Worm (Caenorhabditis elegans) whole organism, L4 larva: Measurements from ENCODE around the gene egl-10.

Experiments used
- F44E2.7 ChIP-seq: fragments of 200-800 bp; sonication (Bioruptor generic); IDR thresholded peaks from 2 replicates; pipeline ENCODE4 v2.1.2; 2022; ENCODE audit warnings: missing genetic modification characterization, missing compliant biosample characterization
- F49E8.2 ChIP-seq: sonication (generic microtip); optimal IDR thresholded peaks from 2 replicates; lab custom pipeline; 2016; ENCODE audit warnings: missing compliant biosample characterization, mild to moderate bottlenecking, missing genetic modification characterization, borderline replicate concordance
- R02D3.7 ChIP-seq: fragments of 150-350 bp; sonication (generic microtip); optimal IDR thresholded peaks from 3 replicates; lab custom pipeline; 2014; ENCODE audit warnings: missing biosample characterization, missing genetic modification characterization
- T20F7.1 ChIP-seq: fragments of 200-800 bp; sonication (Bioruptor generic); optimal IDR thresholded peaks from 2 replicates; lab custom pipeline; 2018; ENCODE audit warnings: mild to moderate bottlenecking, missing genetic modification characterization, missing compliant biosample characterization
- Y48G9A.11 ChIP-seq: fragments of 200-800 bp; sonication (Bioruptor generic); IDR thresholded peaks from 2 replicates; pipeline ENCODE4 v1.3.6; 2022; ENCODE audit warnings: missing genetic modification reagents, missing genetic modification characterization, missing compliant biosample characterization
- Y5F2A.4 ChIP-seq: fragments of 200-800 bp; sonication (Bioruptor generic); optimal IDR thresholded peaks from 2 replicates; lab custom pipeline; 2018; ENCODE audit warnings: mild to moderate bottlenecking, missing genetic modification characterization, missing compliant biosample characterization
- Y75B8A.6 ChIP-seq: fragments of 200-800 bp; sonication (Bioruptor generic); IDR thresholded peaks from 2 replicates; pipeline ENCODE4 v1.3.6; 2022; ENCODE audit warnings: missing genetic modification reagents, missing genetic modification characterization, missing compliant biosample characterization
- ZK337.2 ChIP-seq: fragments of 200-800 bp; sonication (Bioruptor generic); IDR thresholded peaks from 2 replicates; pipeline ENCODE4 v1.3.6; 2022; ENCODE audit warnings: missing genetic modification reagents, missing genetic modification characterization, missing compliant biosample characterization
- attf-4 ChIP-seq: sonication (generic microtip); optimal IDR thresholded peaks from 3 replicates; lab custom pipeline; 2017; ENCODE audit warnings: missing biosample characterization, missing genetic modification characterization
- ceh-44 ChIP-seq: fragments of 200-800 bp; sonication (Bioruptor generic); IDR thresholded peaks from 2 replicates; pipeline ENCODE4 v1.3.6; 2022; ENCODE audit warnings: missing genetic modification reagents, missing genetic modification characterization, missing compliant biosample characterization
- cey-2 ChIP-seq: sonication (generic microtip); optimal IDR thresholded peaks from 3 replicates; lab custom pipeline; 2017; ENCODE audit warnings: missing genetic modification characterization, mild to moderate bottlenecking, missing compliant biosample characterization, antibody characterized with exemption, borderline replicate concordance; ENCODE audit not compliant: insufficient read depth
- daf-16 ChIP-seq, 3 experiments: sonication (generic microtip); optimal IDR thresholded peaks; 2 replicates each; lab custom pipeline; 2016 to 2017; ENCODE audit warnings: missing genetic modification characterization in 3 of 3, missing genetic modification reagents in 3 of 3, mild to moderate bottlenecking in 2 of 3, missing compliant biosample characterization in 2 of 3, missing biosample characterization in 1 of 3, moderate library complexity in 1 of 3
- dpl-1 ChIP-seq: fragments of 150-350 bp; optimal IDR thresholded peaks from 2 replicates; lab custom pipeline; 2014; ENCODE audit warnings: missing biosample characterization, missing genetic modification reagents, missing genetic modification characterization
- fkh-10 ChIP-seq: fragments of 150-350 bp; optimal IDR thresholded peaks from 2 replicates; lab custom pipeline; 2014; ENCODE audit warnings: missing biosample characterization, missing genetic modification reagents, missing genetic modification characterization
- fos-1 ChIP-seq: fragments of 150-350 bp; optimal IDR thresholded peaks from 2 replicates; lab custom pipeline; 2014; ENCODE audit warnings: missing biosample characterization, missing genetic modification characterization
- gei-8 ChIP-seq: fragments of 200-800 bp; sonication (Bioruptor generic); optimal IDR thresholded peaks from 2 replicates; lab custom pipeline; 2018; ENCODE audit warnings: mild to moderate bottlenecking, missing genetic modification characterization, missing compliant biosample characterization
- hlh-11 ChIP-seq: fragments of 200-800 bp; sonication (Bioruptor generic); optimal IDR thresholded peaks from 2 replicates; lab custom pipeline; 2018; ENCODE audit warnings: mild to moderate bottlenecking, missing genetic modification characterization, missing compliant biosample characterization
- hmg-1.1 ChIP-seq: fragments of 200-800 bp; sonication (Bioruptor generic); IDR thresholded peaks from 2 replicates; pipeline ENCODE4 v1.3.6; 2022; ENCODE audit warnings: missing genetic modification reagents, missing genetic modification characterization, missing compliant biosample characterization
- lin-29 ChIP-seq: fragments of 200-800 bp; sonication (Bioruptor generic); IDR thresholded peaks from 2 replicates; pipeline ENCODE4 v1.3.6; 2022; ENCODE audit warnings: missing genetic modification reagents, missing genetic modification characterization, missing compliant biosample characterization
- lin-39 ChIP-seq: fragments of 150-350 bp; optimal IDR thresholded peaks from 2 replicates; lab custom pipeline; 2014; ENCODE audit warnings: missing biosample characterization, missing genetic modification reagents, missing genetic modification characterization
- lir-3 ChIP-seq: sonication (generic microtip); optimal IDR thresholded peaks from 2 replicates; lab custom pipeline; 2016; ENCODE audit warnings: mild to moderate bottlenecking, missing genetic modification characterization, missing compliant biosample characterization
- lsy-2 ChIP-seq, 2 experiments: fragments of 150-350 bp in 1 of 2; sonication (generic microtip) in 1 of 2; optimal IDR thresholded peaks; 2 replicates each; lab custom pipeline; 2014 to 2017; ENCODE audit warnings: missing biosample characterization in 2 of 2, missing genetic modification characterization in 2 of 2
- madf-9 ChIP-seq: fragments of 200-800 bp; sonication (Bioruptor generic); conservative IDR thresholded peaks from 2 replicates; pipeline ENCODE4 v1.3.6; 2022; ENCODE audit warnings: missing genetic modification reagents, missing genetic modification characterization, missing compliant biosample characterization
- mdt-29 ChIP-seq: fragments of 200-800 bp; sonication (Bioruptor generic); IDR thresholded peaks from 2 replicates; pipeline ENCODE4 v1.3.6; 2022; ENCODE audit warnings: missing genetic modification reagents, missing genetic modification characterization, missing compliant biosample characterization
- mxl-3 ChIP-seq: fragments of 200-800 bp; sonication (Bioruptor generic); optimal IDR thresholded peaks from 2 replicates; lab custom pipeline; 2018; ENCODE audit warnings: mild to moderate bottlenecking, missing genetic modification characterization, missing compliant biosample characterization
- nhr-237 ChIP-seq: sonication (generic microtip); optimal IDR thresholded peaks from 2 replicates; lab custom pipeline; 2017; ENCODE audit warnings: missing biosample characterization, missing genetic modification characterization
- nhr-6 ChIP-seq: fragments of 150-350 bp; optimal IDR thresholded peaks from 2 replicates; lab custom pipeline; 2014; ENCODE audit warnings: missing biosample characterization, missing genetic modification characterization
- nhr-77 ChIP-seq: fragments of 150-350 bp; optimal IDR thresholded peaks from 2 replicates; lab custom pipeline; 2014; ENCODE audit warnings: missing biosample characterization, missing genetic modification characterization
- pqm-1 ChIP-seq: sonication (generic microtip); optimal IDR thresholded peaks from 2 replicates; lab custom pipeline; 2017; ENCODE audit warnings: missing biosample characterization, missing genetic modification characterization
- unc-62 ChIP-seq, 3 experiments: fragments of 150-350 bp in 1 of 3; sonication (generic microtip); optimal IDR thresholded peaks in 2 of 3; peaks in 1 of 3; 1 replicate in 1 of 3; 2 replicates in 2 of 3; lab custom pipeline; 2014 to 2017; ENCODE audit warnings: missing biosample characterization in 3 of 3, missing genetic modification characterization in 3 of 3, missing genetic modification reagents in 3 of 3, missing genotype in 1 of 3
- vab-7 ChIP-seq: fragments of 200-800 bp; sonication (Bioruptor generic); IDR thresholded peaks from 2 replicates; pipeline ENCODE4 v1.3.6; 2022; ENCODE audit warnings: missing genetic modification reagents, missing genetic modification characterization, missing compliant biosample characterization
- ztf-11 ChIP-seq: fragments of 150-350 bp; optimal IDR thresholded peaks from 2 replicates; lab custom pipeline; 2014; ENCODE audit warnings: missing biosample characterization, missing genetic modification characterization
- ztf-7 ChIP-seq: fragments of 150-350 bp; optimal IDR thresholded peaks from 2 replicates; lab custom pipeline; 2014; ENCODE audit warnings: missing biosample characterization, missing genetic modification characterization

egl-10 gene

DNA sequence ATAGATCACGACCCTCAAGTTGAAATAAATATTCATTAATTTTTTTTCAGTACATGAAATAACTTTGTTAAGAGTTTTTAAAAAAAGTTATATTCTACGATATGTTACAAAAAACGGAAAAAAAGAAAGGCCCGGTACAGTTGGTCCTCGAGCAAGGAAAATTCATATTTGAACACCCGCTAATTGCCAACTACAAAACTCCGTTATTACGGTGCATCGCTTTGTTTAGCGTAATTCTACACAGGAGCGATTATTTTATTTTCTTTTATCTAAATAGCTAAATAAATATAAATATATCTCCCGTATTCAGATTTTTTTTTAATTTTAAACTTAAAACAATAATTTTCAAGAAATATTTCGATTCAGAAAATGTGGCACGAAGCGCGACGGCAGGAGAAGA lies 12.4 kb downstream of the egl-10 start, which contains the start of gene F28C1.1:
Gene F28C1.1, plus strand, starts transcription at position 365 of the 400 bp plus-strand sequence.
- TF ChIP-seq T20F7.1 (GFP tag; lab: Kevin White, UChicago) (peak; percentile 93), ztf-11 (no peak), R02D3.7 (tag; lab: Kevin White, UChicago) (peak; percentile 16), vab-7 (GFP tag; lab: Robert Waterston, UW) (no peak), unc-62 (GFP tag; optimal IDR thresholded peaks at IDR 0.05 in 1 of 2; lab: Kevin White, UChicago) (no peak), unc-62 (tag; optimal IDR thresholded peaks at IDR 0.05; lab: Kevin White, UChicago) (no peak), ZK337.2 (GFP tag; lab: Robert Waterston, UW) (no peak), mxl-3 (GFP tag; lab: Kevin White, UChicago) (no peak), gei-8 (GFP tag; lab: Kevin White, UChicago) (no peak), nhr-237 (no peak), nhr-6 (tag; lab: Kevin White, UChicago) (peak; percentile 55), Y48G9A.11 (GFP tag; lab: Robert Waterston, UW) (peak; percentile 92), Y75B8A.6 (GFP tag; lab: Robert Waterston, UW) (no peak), madf-9 (no peak), mdt-29 (GFP tag; lab: Robert Waterston, UW) (no peak), dpl-1 (GFP tag; lab: Kevin White, UChicago) (peak; percentile 84), Y5F2A.4 (no peak), lin-29 (GFP tag; lab: Robert Waterston, UW) (no peak), cey-2 (tag; lab: Kevin White, UChicago) (no peak), hlh-11 (tag; lab: Kevin White, UChicago) (no peak), fos-1 (no peak), lin-39 (no peak)

DNA sequence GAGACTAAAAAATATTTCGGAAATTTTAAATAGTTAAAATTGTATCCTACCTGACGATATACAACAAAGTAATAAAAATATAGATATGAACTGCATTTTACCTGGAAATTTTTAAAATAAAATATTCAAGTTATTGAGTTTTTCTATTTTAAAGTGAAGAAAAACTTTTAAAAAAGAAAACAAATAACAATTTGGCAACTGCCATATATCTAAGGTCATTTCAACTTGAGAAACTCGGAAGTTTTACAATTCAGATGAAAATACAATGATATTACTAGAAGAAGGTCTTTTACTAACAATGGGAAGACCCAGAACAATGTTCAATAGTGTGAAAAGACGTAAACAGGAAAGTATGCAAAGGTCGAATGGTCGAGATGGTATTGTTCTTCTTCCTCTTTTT lies 12.9 kb downstream of the egl-10 start, which contains the start of gene C54D10.10:
Gene C54D10.10, minus strand, starts transcription at position 101 of the 400 bp plus-strand sequence.
- TF ChIP-seq nhr-77 (tag; lab: Kevin White, UChicago) (no peak), F49E8.2 (tag; lab: Kevin White, UChicago) (no peak), lir-3 (tag; lab: Kevin White, UChicago) (no peak)

DNA sequence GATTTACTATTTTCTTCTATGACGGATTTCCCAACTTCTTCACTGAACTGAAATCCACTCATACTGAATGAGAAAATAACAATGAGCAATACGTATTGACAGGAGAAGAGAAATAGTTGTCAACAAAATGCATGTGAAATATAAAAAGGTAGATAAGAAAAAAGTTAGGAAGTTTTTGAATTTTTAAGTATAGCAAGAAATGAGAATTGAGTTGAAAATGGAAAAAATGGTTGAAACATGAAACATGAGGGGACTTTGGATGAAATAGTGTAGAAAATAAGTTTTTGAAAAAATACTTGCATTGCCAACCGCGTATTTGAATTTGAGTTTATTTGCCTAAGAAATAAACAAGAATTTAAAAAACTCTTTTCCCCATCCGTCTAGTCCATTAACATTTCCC lies 15.9 kb downstream of the egl-10 start, which contains the start of the genes pals-38 and C54D10.9:
Gene pals-38, minus strand, starts transcription at position 101 of the 400 bp plus-strand sequence.
Gene C54D10.9, plus strand, starts transcription at position 259 of the 400 bp plus-strand sequence.
- TF ChIP-seq ztf-7 (tag; lab: Kevin White, UChicago) (no peak), lir-3 (tag; lab: Kevin White, UChicago) (no peak), F44E2.7 (GFP tag; lab: Robert Waterston, UW) (no peak), F49E8.2 (tag; lab: Kevin White, UChicago) (no peak), hmg-1.1 (GFP tag; lab: Robert Waterston, UW) (no peak), Y48G9A.11 (GFP tag; lab: Robert Waterston, UW) (no peak), madf-9 (no peak), ceh-44 (GFP tag; lab: Robert Waterston, UW) (no peak), gei-8 (GFP tag; lab: Kevin White, UChicago) (no peak)

ce11 chrV:12443754-12444153 lies 19.1 kb downstream of the egl-10 start, which contains the start of gene pals-39:
Gene pals-39, minus strand, starts transcription at chrV:12443854.
- TF ChIP-seq Y48G9A.11 (GFP tag; lab: Robert Waterston, UW) (no peak), attf-4 (tag; lab: Kevin White, UChicago) (no peak), daf-16 (GFP tag; optimal IDR thresholded peaks at IDR 0.05; lab: Kevin White, UChicago) (no peak), daf-16 (tag; optimal IDR thresholded peaks at IDR 0.05; lab: Kevin White, UChicago) (peak; percentile 64), pqm-1 (tag; lab: Kevin White, UChicago) (peak; percentile 21), lsy-2 (tag; optimal IDR thresholded peaks at IDR 0.05; lab: Kevin White, UChicago) (no peak), fkh-10 (no peak)
- TF ChIP-seq, all 104 proteins: peak for 2
